Fruit fly (Drosophila melanogaster): ENCODE results near the gene CG13010.

Gene CG13010

DNA sequence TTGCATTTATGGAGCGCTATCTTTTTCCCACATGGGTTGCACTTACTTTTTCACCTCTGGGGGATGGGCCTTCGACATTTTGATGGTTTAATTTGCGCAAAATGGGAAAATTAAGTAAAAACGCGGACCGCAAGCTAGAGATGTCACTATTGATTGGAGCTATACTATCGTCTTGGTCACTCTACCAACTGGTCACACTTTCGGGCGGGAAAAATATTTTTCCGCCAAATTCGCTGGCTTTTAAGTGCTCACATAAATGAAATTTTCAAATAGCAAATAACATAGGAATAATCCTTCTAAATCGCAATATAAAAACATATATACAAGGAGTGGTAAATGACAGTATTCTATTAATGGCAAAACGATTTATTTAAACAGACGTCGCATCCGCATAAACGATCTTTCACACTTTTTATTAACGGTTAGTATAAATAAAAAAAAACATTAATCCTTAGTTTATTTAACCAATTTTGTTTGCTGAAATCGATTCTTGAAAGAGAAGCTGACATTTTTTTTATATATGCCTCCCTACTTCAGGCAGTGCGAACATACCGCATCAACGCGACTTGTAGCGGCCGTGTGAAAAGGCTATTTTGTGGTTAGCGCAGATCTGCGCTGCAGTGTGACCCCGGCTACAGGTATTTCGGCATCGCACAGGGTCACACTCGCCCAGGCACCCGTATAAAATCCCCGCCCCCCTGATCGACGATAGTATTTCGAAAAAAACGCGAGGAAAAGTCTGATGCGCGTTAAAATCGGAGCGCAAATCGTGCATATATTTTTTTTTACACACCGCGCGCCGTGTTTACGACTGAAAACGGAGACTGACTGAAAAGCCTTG is 38.3 kb downstream of the CG13010 start, which contains the start of the genes SNRPG and mthl1 (continued):
- TF ChIP-seq CG8319 (GFP tag; optimal IDR thresholded peaks at IDR 0.05), result peak; percentile 52
- peak; percentile 75 for TF ChIP-seq Met (GFP tag; optimal IDR thresholded peaks at IDR 0.05)
- peak; percentile 69 for TF ChIP-seq dac (GFP tag; optimal IDR thresholded peaks at IDR 0.05)
- peak; percentile 36 for TF ChIP-seq CG6808 (GFP tag; optimal IDR thresholded peaks at IDR 0.05)
- TF ChIP-seq CG4318 (GFP tag; optimal IDR thresholded peaks at IDR 0.05), result peak; percentile 78
- peak; percentile 54 for TF ChIP-seq Ets96B (tag; optimal IDR thresholded peaks at IDR 0.05)
- peak; percentile 68 for TF ChIP-seq CG6792 (GFP tag; optimal IDR thresholded peaks at IDR 0.05)
- TF ChIP-seq vri (GFP tag; optimal IDR thresholded peaks at IDR 0.05), result peak; percentile 20
- TF ChIP-seq CG15336 (GFP tag; IDR thresholded peaks at IDR 0.05), result peak; percentile 83
- peak; percentile 89 for TF ChIP-seq cyc (GFP tag; optimal IDR thresholded peaks at IDR 0.05)

DNA sequence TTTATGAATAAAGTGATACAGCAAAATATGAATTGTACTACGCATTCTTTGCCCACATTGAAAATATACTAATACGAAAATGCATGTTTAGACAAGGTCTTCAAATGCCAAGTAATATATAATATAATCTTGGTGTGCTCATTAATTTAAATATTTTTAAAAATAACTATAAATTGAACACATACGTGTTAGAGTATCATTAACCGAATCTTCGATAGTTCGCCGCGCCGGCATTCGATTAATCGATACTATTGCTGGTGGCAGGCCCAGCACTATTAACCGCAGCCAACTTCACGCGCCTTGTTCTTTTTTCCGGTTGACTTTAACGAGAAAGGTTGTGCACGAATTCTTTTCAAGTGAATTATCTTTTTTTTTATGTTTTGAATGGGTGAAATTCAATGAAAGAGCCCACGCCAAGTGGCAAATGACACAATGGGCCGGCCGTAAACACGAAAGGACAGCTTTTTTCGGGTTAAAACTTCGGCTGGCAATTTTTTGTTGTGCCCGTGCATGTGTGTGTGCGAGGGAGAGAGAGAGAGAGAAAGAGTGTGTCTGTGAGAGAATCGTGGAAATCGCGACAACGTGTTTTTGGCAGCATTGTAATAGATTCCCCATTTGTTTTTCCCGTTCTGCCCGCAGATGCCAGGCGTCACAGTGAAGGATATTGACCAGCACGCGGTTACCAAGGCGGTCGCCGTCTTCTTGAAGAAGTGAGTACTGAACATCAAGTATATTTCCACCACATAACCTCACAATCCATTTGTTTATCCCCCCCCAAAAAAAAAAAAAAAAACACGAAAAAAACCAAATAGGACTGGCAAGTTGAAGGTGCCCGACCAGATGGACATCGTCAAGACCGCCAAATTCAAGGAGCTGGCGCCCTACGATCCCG is 40.9 kb downstream of the CG13010 start, which contains the start of gene RpS19a:
Gene RpS19a (plus strand): TSS at position 301 of the 892 bp plus-strand sequence.
- TF ChIP-seq CG3032 (tag; optimal IDR thresholded peaks at IDR 0.05), result peak; percentile 14
- TF ChIP-seq CG32006 (GFP tag; optimal IDR thresholded peaks at IDR 0.05), result peak; percentile 32
- peak; percentile 42 for TF ChIP-seq CG8319 (GFP tag; optimal IDR thresholded peaks at IDR 0.05)
- TF ChIP-seq fkh (GFP tag; optimal IDR thresholded peaks at IDR 0.05), result no peak
- peak; percentile 12 to 78 for TF ChIP-seq salr (GFP tag; optimal IDR thresholded peaks at IDR 0.05)
- peak; percentile 52 for TF ChIP-seq Eip75B (GFP tag; optimal IDR thresholded peaks at IDR 0.05)
- peak; percentile 79 for TF ChIP-seq Sox102F (GFP tag; optimal IDR thresholded peaks at IDR 0.05)
- TF ChIP-seq Eip93F (GFP tag; optimal IDR thresholded peaks at IDR 0.05), result no peak
- no peak for TF ChIP-seq CG11294 (GFP tag; IDR thresholded peaks at IDR 0.05)
- TF ChIP-seq vri (GFP tag; optimal IDR thresholded peaks at IDR 0.05), result peak; percentile 62
- no peak for TF ChIP-seq Hr38 (GFP tag; optimal IDR thresholded peaks at IDR 0.05)
- peak; percentile 77 for TF ChIP-seq CG16779 (tag; optimal IDR thresholded peaks at IDR 0.05)
- peak; percentile 74 for TF ChIP-seq CG10669 (GFP tag; optimal IDR thresholded peaks at IDR 0.05)
- TF ChIP-seq Sox14 (GFP tag; optimal IDR thresholded peaks at IDR 0.05), result peak; percentile 9
- TF ChIP-seq lz (GFP tag; optimal IDR thresholded peaks at IDR 0.05), result peak; percentile 71
- TF ChIP-seq Blimp-1 (GFP tag; optimal IDR thresholded peaks at IDR 0.05), result peak; percentile 74
- peak; percentile 48 for TF ChIP-seq dsx (GFP tag; optimal IDR thresholded peaks at IDR 0.05; ENCODE audit: poor library complexity, severe bottlenecking)
- TF ChIP-seq CG6163 (GFP tag; IDR thresholded peaks at IDR 0.05), result peak; percentile 83
- peak; percentile 17 for TF ChIP-seq Ets96B (tag; optimal IDR thresholded peaks at IDR 0.05)
- TF ChIP-seq CG6854 (GFP tag; optimal IDR thresholded peaks at IDR 0.05), result peak; percentile 96
- peak; percentile 32 for TF ChIP-seq CG11762 (GFP tag; optimal IDR thresholded peaks at IDR 0.05; ENCODE audit: insufficient read depth)
- peak; percentile 56 for TF ChIP-seq CG1621 (tag; optimal IDR thresholded peaks at IDR 0.05)
- TF ChIP-seq cyc (GFP tag; optimal IDR thresholded peaks at IDR 0.05), result peak; percentile 50
- TF ChIP-seq OdsH (GFP tag; optimal IDR thresholded peaks at IDR 0.05), result peak; percentile 50
- TF ChIP-seq Hr39 (GFP tag; optimal IDR thresholded peaks at IDR 0.05), result peak; percentile 23
- peak; percentile 69 for TF ChIP-seq topi (GFP tag; optimal IDR thresholded peaks at IDR 0.05)
- no peak for TF ChIP-seq CG4318 (GFP tag; optimal IDR thresholded peaks at IDR 0.05)
- peak; percentile 43 for TF ChIP-seq CG6276 (GFP tag; optimal IDR thresholded peaks at IDR 0.05)
- peak; percentile 41 for TF ChIP-seq acj6 (GFP tag; optimal IDR thresholded peaks at IDR 0.05)
- peak; percentile 72 for TF ChIP-seq CG6808 (GFP tag; optimal IDR thresholded peaks at IDR 0.05)
- TF ChIP-seq CG15336 (GFP tag; IDR thresholded peaks at IDR 0.05), result 0 out of 2 replicates have a peak, but pooled peaks have one; percentile 22
- TF ChIP-seq CG11902 (GFP tag; optimal IDR thresholded peaks at IDR 0.05), result no peak
- TF ChIP-seq Hr4 (GFP tag; optimal IDR thresholded peaks at IDR 0.05), result peak; percentile 19
- peak; percentile 61 for TF ChIP-seq Smox (GFP tag; optimal IDR thresholded peaks at IDR 0.05)
- TF ChIP-seq CG10631 (GFP tag; optimal IDR thresholded peaks at IDR 0.05), result peak; percentile 39
- peak; percentile 11 for TF ChIP-seq Lpt (GFP tag; optimal IDR thresholded peaks at IDR 0.05)
- peak; percentile 36 for TF ChIP-seq fd59A (GFP tag; optimal IDR thresholded peaks at IDR 0.05)
- TF ChIP-seq CG6792 (GFP tag; optimal IDR thresholded peaks at IDR 0.05), result no peak
- TF ChIP-seq Sox15 (GFP tag; optimal IDR thresholded peaks at IDR 0.05), result no peak
- peak; percentile 77 for TF ChIP-seq svp (GFP tag)
- peak; percentile 41 for TF ChIP-seq spab (GFP tag; optimal IDR thresholded peaks at IDR 0.05)
- peak; percentile 73 for TF ChIP-seq CG7368 (GFP tag; optimal IDR thresholded peaks at IDR 0.05)

All from whole organism, prepupa.